Worm (Caenorhabditis elegans): ENCODE measurements around the gene ZC178.2.
A peak's percentile ranks its signal among the peaks of the same experiment; 100 is the strongest.

The ZC178.2 gene

DNA sequence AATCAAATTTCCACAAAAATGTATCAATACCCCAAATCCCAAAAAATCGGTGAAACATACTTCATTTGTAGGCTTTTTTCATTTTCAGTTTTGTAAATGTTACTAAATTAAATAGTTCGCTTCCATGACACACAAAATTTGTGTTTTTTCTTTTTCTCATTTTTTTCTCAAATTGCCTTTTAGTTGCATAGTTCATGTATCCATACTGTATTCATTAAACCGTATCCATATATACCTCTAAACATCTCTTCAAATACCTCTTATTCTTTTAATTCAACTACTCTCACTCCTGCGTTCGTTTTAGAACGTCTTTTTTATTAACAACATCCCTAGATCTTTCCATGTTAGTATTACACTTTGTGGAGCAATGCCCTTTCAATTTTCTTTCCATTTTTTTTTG, 41.1 kb downstream of the ZC178.2 start:
- no peak for TF ChIP-seq eyg-1 (tag; optimal IDR thresholded peaks at IDR 0.05)
- no peak for TF ChIP-seq hlh-30 (tag; optimal IDR thresholded peaks at IDR 0.05; ENCODE audit: insufficient read depth)
- no peak for TF ChIP-seq unc-86 (tag; optimal IDR thresholded peaks at IDR 0.05)
- TF ChIP-seq syd-9 (tag; optimal IDR thresholded peaks at IDR 0.05), result no peak
- TF ChIP-seq tbx-7 (tag; optimal IDR thresholded peaks at IDR 0.05), result no peak
- TF ChIP-seq ceh-19 (GFP tag; optimal IDR thresholded peaks at IDR 0.05), result no peak
- no peak for TF ChIP-seq sox-4 (tag; optimal IDR thresholded peaks at IDR 0.05)
- no peak for TF ChIP-seq ttx-3 (tag; optimal IDR thresholded peaks at IDR 0.05)
- TF ChIP-seq fax-1 (tag; optimal IDR thresholded peaks at IDR 0.05), result no peak
- no peak for TF ChIP-seq K09A11.1 (tag; optimal IDR thresholded peaks at IDR 0.05; ENCODE audit: insufficient read depth)
- no peak for TF ChIP-seq pat-9 (tag; optimal IDR thresholded peaks at IDR 0.05)
- no peak for TF ChIP-seq ceh-31 (tag; optimal IDR thresholded peaks at IDR 0.05)
- TF ChIP-seq pag-3 (tag; optimal IDR thresholded peaks at IDR 0.05; ENCODE audit: borderline replicate concordance), result no peak
- TF ChIP-seq nfya-1 (tag; optimal IDR thresholded peaks at IDR 0.05), result no peak
- TF ChIP-seq che-1 (tag; optimal IDR thresholded peaks at IDR 0.05), result no peak
- TF ChIP-seq C38D4.7 (GFP tag; optimal IDR thresholded peaks at IDR 0.05), result no peak
- no peak for TF ChIP-seq gmeb-2 (tag; optimal IDR thresholded peaks at IDR 0.05)
- TF ChIP-seq F13H6.1 (tag; optimal IDR thresholded peaks at IDR 0.05), result no peak

- TF ChIP-seq ref-2 (tag; optimal IDR thresholded peaks at IDR 0.05) (no peak), odd-2 (tag; optimal IDR thresholded peaks at IDR 0.05) (no peak), elt-2 (tag; optimal IDR thresholded peaks at IDR 0.05) (no peak), dmd-4 (tag; optimal IDR thresholded peaks at IDR 0.05; ENCODE audit: borderline replicate concordance) (no peak), fkh-6 (tag; optimal IDR thresholded peaks at IDR 0.05) (no peak), K09A11.1 (tag; optimal IDR thresholded peaks at IDR 0.05; ENCODE audit: insufficient read depth) (no peak), Y22D7AL.16 (tag; optimal IDR thresholded peaks at IDR 0.05) (no peak), T23F11.4 (GFP tag; optimal IDR thresholded peaks at IDR 0.05) (no peak), lin-11 (tag; optimal IDR thresholded peaks at IDR 0.05) (no peak), sdc-2 (tag; optimal IDR thresholded peaks at IDR 0.05) (no peak), ceh-48 (tag; optimal IDR thresholded peaks at IDR 0.05) (no peak)
These were observed 43.6 kb downstream of the ZC178.2 start for ce11 chrV:8668224-8668623.

- TF ChIP-seq ceh-18 (tag; optimal IDR thresholded peaks at IDR 0.05), result peak; percentile 40
- TF ChIP-seq mec-3 (tag; optimal IDR thresholded peaks at IDR 0.05; ENCODE audit: borderline replicate concordance), result no peak
These were observed 44.4 kb downstream of the ZC178.2 start for ce11 chrV:8667230-8668021.

- TF ChIP-seq pat-9 (tag; optimal IDR thresholded peaks at IDR 0.05) (no peak), eyg-1 (tag; optimal IDR thresholded peaks at IDR 0.05) (no peak)
These were observed 46.0 kb downstream of the ZC178.2 start, which contains the start of gene ZC190.4 for ce11 chrV:8665765-8666164. Gene ZC190.4 (plus strand): TSS chrV:8666065.

DNA sequence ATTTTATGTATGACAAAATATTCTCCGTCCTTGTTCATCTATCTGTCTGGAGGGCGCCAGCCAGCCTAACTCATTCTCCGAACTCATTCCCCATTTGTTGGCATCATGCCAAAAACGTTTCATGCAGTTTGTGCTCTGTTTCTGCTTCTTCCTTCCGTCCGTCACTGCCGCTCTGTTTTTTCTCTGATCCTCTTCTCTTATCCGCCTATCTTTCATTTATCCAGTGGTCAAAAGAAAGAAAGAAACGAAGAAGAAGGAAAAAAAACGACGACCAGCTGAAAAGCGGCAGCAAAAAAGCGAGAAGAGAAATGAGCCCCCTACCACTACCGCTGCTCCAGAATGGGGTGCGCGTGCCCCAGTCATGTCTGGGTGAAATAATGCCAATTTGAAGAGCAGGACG, 48.8 kb downstream of the ZC178.2 start:
- TF ChIP-seq dmd-4 (tag; optimal IDR thresholded peaks at IDR 0.05; ENCODE audit: borderline replicate concordance) (peak; percentile 13), elt-2 (tag; optimal IDR thresholded peaks at IDR 0.05) (no peak), ceh-19 (GFP tag; optimal IDR thresholded peaks at IDR 0.05) (no peak), ahr-1 (tag; optimal IDR thresholded peaks at IDR 0.05) (no peak), ceh-6 (GFP tag; optimal IDR thresholded peaks at IDR 0.05) (no peak)

Data from whole organism, late embryonic.